Worm (Caenorhabditis elegans): ENCODE measurements around the gene Y46H3A.4.
A peak's percentile ranks its signal among the peaks of the same experiment; 100 is the strongest.
"Not testable (repeated sequence)": the region's sequence is repeated elsewhere in the genome, so short reads cannot be mapped to it uniquely, and the experiment has no call there.

The Y46H3A.4 gene

DNA sequence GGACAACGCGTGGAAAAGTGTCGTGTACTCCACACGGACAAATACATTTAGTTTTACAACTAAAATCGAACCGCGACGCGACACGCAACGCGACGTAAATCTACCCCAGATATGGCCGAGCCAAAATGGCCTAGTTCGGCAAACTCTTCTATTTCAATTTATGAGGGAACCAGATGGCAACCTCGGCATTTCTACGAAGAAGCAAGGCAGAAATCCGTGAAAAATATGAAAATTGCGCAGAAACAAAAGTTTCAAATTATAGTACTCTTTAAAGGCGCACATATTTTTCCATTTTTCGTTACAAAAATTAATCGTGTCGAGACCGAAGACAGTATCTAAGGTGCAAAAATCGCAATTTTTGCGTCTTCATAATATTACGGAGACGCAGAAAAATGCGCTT lies 3.8 kb upstream of the Y46H3A.4 start, which contains the start of gene Y46H3A.5:
Y46H3A.5 (minus strand) TSS at position 101 of the 400 bp plus-strand sequence.
- TF ChIP-seq ets-4 (tag; optimal IDR thresholded peaks at IDR 0.05); npax-4 (tag; optimal IDR thresholded peaks at IDR 0.05); unc-3 (GFP tag; conservative IDR thresholded peaks at IDR 0.05); unc-3 (tag; optimal IDR thresholded peaks at IDR 0.05): not testable (repeated sequence)

DNA sequence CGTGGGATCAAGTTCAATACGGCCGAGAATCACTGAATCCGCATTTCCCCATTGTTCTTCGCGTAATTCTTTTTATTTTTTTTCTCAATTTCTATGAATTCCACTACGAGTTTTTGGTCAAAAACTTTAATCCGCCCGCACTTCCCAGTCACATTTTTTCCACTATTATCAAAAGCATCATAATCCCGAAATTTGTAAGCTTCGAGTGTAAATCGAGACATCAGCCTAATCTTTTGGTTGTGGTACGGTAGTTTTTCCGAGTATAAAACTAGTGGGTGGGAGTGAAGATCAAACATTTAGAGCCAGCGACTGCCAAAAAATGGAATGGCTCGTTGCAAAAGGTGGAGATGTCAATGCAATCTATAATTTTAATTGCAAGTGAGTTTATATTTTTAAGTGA lies 3.8 kb downstream of the Y46H3A.4 start, which contains the start of gene srt-42:
srt-42 (plus strand) TSS at position 301 of the 400 bp plus-strand sequence.
- TF ChIP-seq dmd-4 (tag; optimal IDR thresholded peaks at IDR 0.05; ENCODE audit: borderline replicate concordance) (no peak), tbx-7 (tag; optimal IDR thresholded peaks at IDR 0.05) (no peak), npax-4 (tag; optimal IDR thresholded peaks at IDR 0.05) (no peak)

- no peak for TF ChIP-seq ahr-1 (tag; optimal IDR thresholded peaks at IDR 0.05)
- TF ChIP-seq K09A11.1 (tag; optimal IDR thresholded peaks at IDR 0.05; ENCODE audit: insufficient read depth) = no peak
Measured at ce11 chrV:1805724-1806316, 5.1 kb downstream of the Y46H3A.4 start.

DNA sequence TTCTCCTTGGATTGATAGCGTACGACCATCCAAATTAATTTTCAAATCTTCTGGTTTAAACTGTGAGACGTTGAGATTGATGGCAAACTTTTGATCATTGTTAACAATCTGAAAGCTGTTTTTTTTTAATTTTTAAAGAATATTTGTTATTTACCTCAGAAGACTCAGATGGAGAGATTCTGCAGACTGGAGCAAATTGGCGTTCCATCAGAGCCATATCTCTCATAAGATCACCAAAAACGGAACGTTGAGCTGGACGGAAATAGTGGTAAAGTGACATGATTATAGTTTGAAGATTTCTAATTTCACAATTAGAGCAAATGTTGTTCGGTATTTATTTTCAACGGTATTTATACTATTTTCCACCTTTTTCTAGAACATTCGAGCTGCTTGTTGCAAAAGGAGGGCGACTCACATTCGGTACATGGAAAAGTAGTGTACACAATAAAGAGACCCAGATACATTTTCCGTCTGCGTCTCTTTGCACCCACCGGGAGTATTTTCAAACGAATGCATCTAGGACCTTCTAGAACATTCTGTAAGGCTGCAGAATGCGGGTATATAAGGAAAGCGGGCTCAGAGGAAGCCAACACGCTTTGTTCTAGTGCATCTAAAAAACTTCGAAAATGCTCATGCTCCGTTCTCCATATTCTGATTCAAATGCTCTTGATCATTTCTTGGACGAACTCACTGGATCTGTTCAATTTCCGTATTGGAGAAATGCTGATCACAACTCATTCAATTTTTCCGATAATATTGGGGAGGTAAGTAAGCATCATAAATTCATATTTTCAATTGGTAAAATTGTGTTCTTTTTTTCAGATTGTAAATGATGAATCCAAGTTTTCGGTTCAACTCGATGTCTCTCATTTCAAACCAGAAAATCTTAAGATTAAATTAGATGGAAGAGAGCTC lies 6.0 kb downstream of the Y46H3A.4 start, which contains the start of the genes hsp-16.2 and hsp-16.41:
hsp-16.2 (minus strand) TSS at position 313 of the 915 bp plus-strand sequence.
hsp-16.41 (plus strand) TSS at position 534 of the 915 bp plus-strand sequence.
- TF ChIP-seq nfya-1 (tag; optimal IDR thresholded peaks at IDR 0.05) = peak; percentile 63
- TF ChIP-seq unc-3 (GFP tag; conservative IDR thresholded peaks at IDR 0.05) = no peak
- TF ChIP-seq unc-3 (tag; optimal IDR thresholded peaks at IDR 0.05) = no peak
- peak; percentile 11 for TF ChIP-seq pax-1 (tag; optimal IDR thresholded peaks at IDR 0.05)
- TF ChIP-seq hlh-8 (tag; optimal IDR thresholded peaks at IDR 0.05) = no peak
- peak; percentile 10 for TF ChIP-seq unc-86 (tag; optimal IDR thresholded peaks at IDR 0.05)
- peak; percentile 5 for TF ChIP-seq ets-4 (tag; optimal IDR thresholded peaks at IDR 0.05)
- no peak for TF ChIP-seq unc-42 (tag; optimal IDR thresholded peaks at IDR 0.05)
- no peak for TF ChIP-seq K02D7.2 (tag; optimal IDR thresholded peaks at IDR 0.05)
- TF ChIP-seq hlh-6 (tag; optimal IDR thresholded peaks at IDR 0.05) = no peak
- peak; percentile 52 for TF ChIP-seq ceh-31 (tag; optimal IDR thresholded peaks at IDR 0.05)
- TF ChIP-seq ref-2 (tag; optimal IDR thresholded peaks at IDR 0.05) = peak; percentile 34
- TF ChIP-seq ceh-22 (tag; optimal IDR thresholded peaks at IDR 0.05) = no peak
- TF ChIP-seq unc-55 (GFP tag; optimal IDR thresholded peaks at IDR 0.05) = peak; percentile 60
- no peak for TF ChIP-seq ceh-45 (GFP tag; IDR thresholded peaks at IDR 0.05)
- no peak for TF ChIP-seq pqm-1 (tag; optimal IDR thresholded peaks at IDR 0.05)
- TF ChIP-seq sox-4 (tag; optimal IDR thresholded peaks at IDR 0.05) = no peak
- peak; percentile 55 for TF ChIP-seq ceh-34 (tag; optimal IDR thresholded peaks at IDR 0.05)
- TF ChIP-seq C08G9.2 (tag; optimal IDR thresholded peaks at IDR 0.05) = no peak
- TF ChIP-seq ama-1 (optimal IDR thresholded peaks at IDR 0.05) = no peak
- no peak for TF ChIP-seq pros-1 (tag; optimal IDR thresholded peaks at IDR 0.05)
- peak; percentile 62 for TF ChIP-seq ceh-30 (tag; optimal IDR thresholded peaks at IDR 0.05)
- TF ChIP-seq hlh-13 (GFP tag; optimal IDR thresholded peaks at IDR 0.05) = no peak
- TF ChIP-seq elt-2 (tag; optimal IDR thresholded peaks at IDR 0.05) = peak; percentile 10
- peak; percentile 22 for TF ChIP-seq pat-9 (tag; optimal IDR thresholded peaks at IDR 0.05)

ce11 chrV:1804034-1804542 lies 6.8 kb downstream of the Y46H3A.4 start:
- TF ChIP-seq ceh-45 (GFP tag; IDR thresholded peaks at IDR 0.05) = no peak
- TF ChIP-seq nhr-11 (tag; optimal IDR thresholded peaks at IDR 0.05) = no peak
- TF ChIP-seq ztf-16 (tag; optimal IDR thresholded peaks at IDR 0.05) = no peak
- TF ChIP-seq hlh-13 (GFP tag; optimal IDR thresholded peaks at IDR 0.05) = no peak
- TF ChIP-seq ceh-22 (tag; optimal IDR thresholded peaks at IDR 0.05) = no peak
- TF ChIP-seq pros-1 (tag; optimal IDR thresholded peaks at IDR 0.05) = no peak
- no peak for TF ChIP-seq K02D7.2 (tag; optimal IDR thresholded peaks at IDR 0.05)
- no peak for TF ChIP-seq ttx-3 (tag; optimal IDR thresholded peaks at IDR 0.05)
- TF ChIP-seq pag-3 (tag; optimal IDR thresholded peaks at IDR 0.05; ENCODE audit: borderline replicate concordance) = no peak
- TF ChIP-seq dmd-4 (tag; optimal IDR thresholded peaks at IDR 0.05; ENCODE audit: borderline replicate concordance) = no peak
- TF ChIP-seq elt-2 (tag; optimal IDR thresholded peaks at IDR 0.05) = no peak
- TF ChIP-seq sox-2 (GFP tag; IDR thresholded peaks at IDR 0.05) = no peak
- no peak for TF ChIP-seq pha-4 (tag; optimal IDR thresholded peaks at IDR 0.05)
- TF ChIP-seq tbx-2 (tag; optimal IDR thresholded peaks at IDR 0.05) = no peak
- TF ChIP-seq unc-55 (GFP tag; optimal IDR thresholded peaks at IDR 0.05) = no peak
